Worm (Caenorhabditis elegans): ENCODE measurements around the gene ZK418.2.

DNA sequence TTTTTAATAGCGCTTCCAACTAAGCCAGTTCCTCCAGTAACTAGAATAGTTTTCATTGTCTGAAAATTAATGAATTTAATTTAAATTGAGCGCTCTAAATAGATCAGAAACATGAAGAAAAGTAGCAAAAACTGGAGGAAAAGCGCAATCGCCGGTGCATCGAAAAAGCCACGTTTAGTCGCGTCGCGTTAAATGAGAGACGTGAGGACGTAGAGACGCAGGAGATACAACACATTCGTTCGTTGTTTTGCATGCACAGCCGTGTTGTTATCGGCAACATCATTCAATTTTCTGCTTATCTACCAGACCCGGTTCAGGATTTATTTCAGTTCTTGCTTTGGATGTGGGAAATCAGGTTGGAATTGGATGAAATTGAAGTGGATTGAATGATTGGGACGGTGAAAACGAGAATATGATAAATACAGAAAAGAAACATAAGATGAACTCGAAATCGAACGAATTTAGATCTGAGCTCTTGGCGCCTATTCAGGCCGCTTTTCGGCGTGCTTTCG, 23.7 kb upstream of the ZK418.2 start, which contains the start of gene ger-1:
- TF ChIP-seq tbx-7 (tag; optimal IDR thresholded peaks at IDR 0.05) (no peak), eyg-1 (tag; optimal IDR thresholded peaks at IDR 0.05) (no peak), unc-86 (tag; optimal IDR thresholded peaks at IDR 0.05) (no peak), pha-4 (tag; optimal IDR thresholded peaks at IDR 0.05) (no peak), pros-1 (tag; optimal IDR thresholded peaks at IDR 0.05) (no peak), che-1 (tag; optimal IDR thresholded peaks at IDR 0.05) (no peak), pqm-1 (tag; optimal IDR thresholded peaks at IDR 0.05) (no peak), rnt-1 (tag; optimal IDR thresholded peaks at IDR 0.05) (no peak), F13H6.1 (tag; optimal IDR thresholded peaks at IDR 0.05) (no peak), dve-1 (tag; optimal IDR thresholded peaks at IDR 0.05) (no peak), fkh-10 (GFP tag; optimal IDR thresholded peaks at IDR 0.05) (no peak), ceh-9 (tag; optimal IDR thresholded peaks at IDR 0.05) (no peak), K09A11.1 (tag; optimal IDR thresholded peaks at IDR 0.05; ENCODE audit: insufficient read depth) (no peak), hlh-15 (tag; optimal IDR thresholded peaks at IDR 0.05) (no peak)
